Worm (Caenorhabditis elegans) whole organism, L1 larva: ENCODE measurements around the gene T13C5.3.

Experiments
- Y116A8C.19 ChIP-seq: sonication (generic microtip); optimal IDR thresholded peaks from 2 replicates; lab custom pipeline; 2016; ENCODE audit warnings: missing compliant biosample characterization, missing genetic modification characterization, borderline replicate concordance
- aly-2 ChIP-seq: fragments of 150-350 bp; optimal IDR thresholded peaks from 2 replicates; lab custom pipeline; 2014; ENCODE audit warnings: missing biosample characterization, missing genetic modification characterization
- ceh-82 ChIP-seq, 3 experiments: fragments of 150-350 bp in 1 of 3; sonication (generic microtip) in 2 of 3; optimal IDR thresholded peaks; 2 replicates each; lab custom pipeline; 2014 to 2017; ENCODE audit warnings: missing biosample characterization in 3 of 3, missing genetic modification characterization in 3 of 3
- fkh-8 ChIP-seq: sonication (generic microtip); optimal IDR thresholded peaks from 2 replicates; lab custom pipeline; 2016; ENCODE audit warnings: mild to moderate bottlenecking, missing genetic modification characterization, missing compliant biosample characterization
- jun-1 ChIP-seq: fragments of 150-350 bp; optimal IDR thresholded peaks from 2 replicates; lab custom pipeline; 2014; ENCODE audit warnings: missing biosample characterization, missing genetic modification reagents, missing genetic modification characterization
- lin-13 ChIP-seq: fragments of 150-350 bp; optimal IDR thresholded peaks from 2 replicates; lab custom pipeline; 2014; ENCODE audit warnings: missing biosample characterization, missing genetic modification reagents, missing genetic modification characterization
- mef-2 ChIP-seq: fragments of 150-350 bp; optimal IDR thresholded peaks from 2 replicates; lab custom pipeline; 2014; ENCODE audit warnings: missing biosample characterization, missing genetic modification characterization
- nhr-76 ChIP-seq: sonication (generic microtip); optimal IDR thresholded peaks from 2 replicates; lab custom pipeline; 2017; ENCODE audit warnings: missing biosample characterization, missing genetic modification characterization
- nhr-77 ChIP-seq: fragments of 150-350 bp; optimal IDR thresholded peaks from 2 replicates; lab custom pipeline; 2014; ENCODE audit warnings: missing biosample characterization, missing genetic modification characterization
- skn-1 ChIP-seq: fragments of 150-350 bp; optimal IDR thresholded peaks from 2 replicates; lab custom pipeline; 2014; ENCODE audit warnings: missing biosample characterization, missing genetic modification characterization
- snpc-4 ChIP-seq: fragments of 150-350 bp; optimal IDR thresholded peaks from 2 replicates; lab custom pipeline; 2014; ENCODE audit warnings: missing biosample characterization, missing genetic modification characterization

- no peak for TF ChIP-seq aly-2 (tag; lab: Kevin White, UChicago)
- no peak for TF ChIP-seq Y116A8C.19 (tag; lab: Kevin White, UChicago)
- no peak for TF ChIP-seq fkh-8
- TF ChIP-seq mef-2 (tag; lab: Kevin White, UChicago): no peak
- no peak for TF ChIP-seq lin-13 (GFP tag; lab: Kevin White, UChicago)
- no peak for TF ChIP-seq skn-1 (tag; lab: Kevin White, UChicago)
- no peak for TF ChIP-seq snpc-4 (tag; lab: Kevin White, UChicago)
- no peak for TF ChIP-seq nhr-76 (tag; lab: Kevin White, UChicago)
- TF ChIP-seq nhr-77 (tag; lab: Kevin White, UChicago): no peak
- no peak for TF ChIP-seq ceh-82 (tag; optimal IDR thresholded peaks at IDR 0.05; lab: Kevin White, UChicago)
- no peak for TF ChIP-seq jun-1
These were observed 23.2 kb downstream of the T13C5.3 start for ce11 chrX:6201542-6201941.
